Fruit fly (Drosophila melanogaster): Measurements from ENCODE around the gene TBC1D23.

TBC1D23 gene

dm6 chr2L:1094724-1095123, 34.4 kb upstream of the TBC1D23 start (continued):
- no peak for TF ChIP-seq MESR4 (GFP tag; optimal IDR thresholded peaks at IDR 0.05)
- TF ChIP-seq CG33557 (GFP tag; optimal IDR thresholded peaks at IDR 0.05): no peak
- no peak for TF ChIP-seq Stat92E (GFP tag; optimal IDR thresholded peaks at IDR 0.05)
- TF ChIP-seq Hr3 (GFP tag; optimal IDR thresholded peaks at IDR 0.05): no peak
- TF ChIP-seq gcm2 (GFP tag; optimal IDR thresholded peaks at IDR 0.05): no peak
- TF ChIP-seq pfk (GFP tag; optimal IDR thresholded peaks at IDR 0.05): no peak
- TF ChIP-seq pan (optimal IDR thresholded peaks at IDR 0.05): no peak
- peak in 1 of 2 experiments; percentile 44 for TF ChIP-seq pan (GFP tag; optimal IDR thresholded peaks at IDR 0.05 in 1 of 2, IDR thresholded peaks at IDR 0.05 in 1 of 2)
- no peak for TF ChIP-seq CG17802 (tag; optimal IDR thresholded peaks at IDR 0.05)
- TF ChIP-seq CG10431 (GFP tag; optimal IDR thresholded peaks at IDR 0.05): no peak
- no peak for TF ChIP-seq Side (GFP tag; optimal IDR thresholded peaks at IDR 0.05)
- TF ChIP-seq Chrac-16 (GFP tag; optimal IDR thresholded peaks at IDR 0.05): no peak
- TF ChIP-seq Atf6 (GFP tag; IDR thresholded peaks at IDR 0.05): peak; percentile 55; the same call in 1 of the 2 replicates
- no peak for TF ChIP-seq CG9609 (GFP tag; optimal IDR thresholded peaks at IDR 0.05)
- TF ChIP-seq Eip74EF (GFP tag; optimal IDR thresholded peaks at IDR 0.05): peak in 1 of 2 experiments; percentile 4
- TF ChIP-seq CG6854 (GFP tag; optimal IDR thresholded peaks at IDR 0.05): peak; percentile 22
- TF ChIP-seq CG31388 (GFP tag; optimal IDR thresholded peaks at IDR 0.05): no peak
- TF ChIP-seq H15 (GFP tag; IDR thresholded peaks at IDR 0.05): no peak
- no peak for TF ChIP-seq seq (GFP tag; IDR thresholded peaks at IDR 0.05)
- TF ChIP-seq CG17568 (GFP tag; optimal IDR thresholded peaks at IDR 0.05): no peak
- no peak for TF ChIP-seq ato (GFP tag; IDR thresholded peaks at IDR 0.05; ENCODE audit: partially characterized antibody)
- no peak for TF ChIP-seq CG14667 (GFP tag; IDR thresholded peaks at IDR 0.05)
- no peak for TF ChIP-seq CG8281 (tag; optimal IDR thresholded peaks at IDR 0.05)
- peak; percentile 33 for TF ChIP-seq CG13296 (GFP tag; optimal IDR thresholded peaks at IDR 0.05)
- TF ChIP-seq CG15011 (GFP tag; optimal IDR thresholded peaks at IDR 0.05): peak; percentile 23
- TF ChIP-seq grau (tag; optimal IDR thresholded peaks at IDR 0.05): no peak
- TF ChIP-seq tap (tag; optimal IDR thresholded peaks at IDR 0.05): peak; percentile 3
- no peak for TF ChIP-seq CG34422 (GFP tag; IDR thresholded peaks at IDR 0.05)
- no peak for TF ChIP-seq HLHmδ (GFP tag; optimal IDR thresholded peaks at IDR 0.05)
- no peak for TF ChIP-seq CG17328 (GFP tag; IDR thresholded peaks at IDR 0.05)
- peak; percentile 49 for TF ChIP-seq Vsx1 (GFP tag; optimal IDR thresholded peaks at IDR 0.05)
- TF ChIP-seq ttk (GFP tag; IDR thresholded peaks at IDR 0.05): no peak
- TF ChIP-seq Hey (tag; optimal IDR thresholded peaks at IDR 0.05): peak; percentile 17
- 0 out of 2 replicates have a peak, but pooled peaks have one; percentile 24 for TF ChIP-seq CG3847 (GFP tag; IDR thresholded peaks at IDR 0.05)
- TF ChIP-seq zen (tag; optimal IDR thresholded peaks at IDR 0.05): no peak
- TF ChIP-seq CG30403 (GFP tag; optimal IDR thresholded peaks at IDR 0.05): no peak
- TF ChIP-seq trem (tag; optimal IDR thresholded peaks at IDR 0.05): no peak
- TF ChIP-seq abd-A (tag; optimal IDR thresholded peaks at IDR 0.05): no peak
- TF ChIP-seq CG2199 (GFP tag; IDR thresholded peaks at IDR 0.05): no peak
- TF ChIP-seq Oli (tag; optimal IDR thresholded peaks at IDR 0.05): no peak
- no peak for TF ChIP-seq Dad (GFP tag; optimal IDR thresholded peaks at IDR 0.05)
- TF ChIP-seq p53 (GFP tag; optimal IDR thresholded peaks at IDR 0.05): no peak
- TF ChIP-seq CG10979 (tag; optimal IDR thresholded peaks at IDR 0.05): no peak
- no peak for TF ChIP-seq HHEX (GFP tag; optimal IDR thresholded peaks at IDR 0.05)
- TF ChIP-seq tin (GFP tag; optimal IDR thresholded peaks at IDR 0.05): no peak
- TF ChIP-seq Awh (GFP tag; IDR thresholded peaks at IDR 0.05): 0 out of 2 replicates have a peak, but pooled peaks have one; percentile 25
- peak; percentile 87 for TF ChIP-seq ATbp (GFP tag; optimal IDR thresholded peaks at IDR 0.05)
- TF ChIP-seq CG7745 (tag; optimal IDR thresholded peaks at IDR 0.05): no peak
- TF ChIP-seq CG7987 (GFP tag; optimal IDR thresholded peaks at IDR 0.05): peak; percentile 58
- TF ChIP-seq hbn (GFP tag; IDR thresholded peaks at IDR 0.05; ENCODE audit: partially characterized antibody): no peak

Data from whole organism, embryonic.